Fruit fly (Drosophila melanogaster) whole organism, embryonic: ENCODE results near the gene CG10298.

Source experiments
- CG10209 ChIP-seq: fragments of 200-800 bp; sonication (Bioruptor generic); optimal IDR thresholded peaks from 3 replicates; lab custom pipeline; 2017; ENCODE audit warnings: missing biosample characterization, mild to moderate bottlenecking, missing genetic modification characterization, missing genetic modification reagents
- CG10654 ChIP-seq: fragments of 200-800 bp; sonication (Bioruptor generic); optimal IDR thresholded peaks from 2 replicates; lab custom pipeline; 2016; ENCODE audit warnings: missing biosample characterization, missing genetic modification characterization
- CG10979 ChIP-seq: fragments of 200-800 bp; sonication (Bioruptor generic); optimal IDR thresholded peaks from 2 replicates; lab custom pipeline; 2018; ENCODE audit warnings: missing biosample characterization, mild to moderate bottlenecking, missing genetic modification characterization, moderate library complexity
- CG14860 ChIP-seq: fragments of 200-800 bp; sonication (Bioruptor generic); IDR thresholded peaks from 3 replicates; pipeline ENCODE4 v1.3.6; 2022; ENCODE audit warnings: missing biosample characterization, missing genetic modification characterization; ENCODE audit not compliant: partially characterized antibody
- CG16815 ChIP-seq: fragments of 200-800 bp; sonication (Bioruptor generic); optimal IDR thresholded peaks from 3 replicates; lab custom pipeline; 2017; ENCODE audit warnings: missing biosample characterization, mild to moderate bottlenecking, missing genetic modification characterization
- CG16863 ChIP-seq: fragments of 200-800 bp; sonication (Bioruptor generic); optimal IDR thresholded peaks from 3 replicates; lab custom pipeline; 2016; ENCODE audit warnings: missing biosample characterization, missing genetic modification characterization
- CG17186 ChIP-seq: fragments of 200-800 bp; sonication (Bioruptor generic); optimal IDR thresholded peaks from 3 replicates; lab custom pipeline; 2017; ENCODE audit warnings: missing biosample characterization, missing genetic modification reagents, missing genetic modification characterization
- CG2712 ChIP-seq: fragments of 200-800 bp; optimal IDR thresholded peaks from 3 replicates; lab custom pipeline; 2019; ENCODE audit warnings: missing biosample characterization, mild to moderate bottlenecking, missing genetic modification characterization, moderate library complexity
- CG30403 ChIP-seq: fragments of 200-800 bp; sonication (Bioruptor generic); optimal IDR thresholded peaks from 3 replicates; lab custom pipeline; 2016; ENCODE audit warnings: missing biosample characterization, missing genetic modification characterization
- CG31388 ChIP-seq: fragments of 200-800 bp; sonication (Bioruptor generic); optimal IDR thresholded peaks from 2 replicates; lab custom pipeline; 2016; ENCODE audit warnings: missing biosample characterization, missing genetic modification characterization
- CG34376 ChIP-seq: fragments of 200-800 bp; sonication (Bioruptor generic); optimal IDR thresholded peaks from 2 replicates; lab custom pipeline; 2018; ENCODE audit warnings: missing biosample characterization, mild to moderate bottlenecking, missing genetic modification characterization
- CG4730 ChIP-seq: fragments of 200-800 bp; sonication (Bioruptor generic); IDR thresholded peaks from 2 replicates; pipeline ENCODE4 v1.3.6; 2022; ENCODE audit warnings: missing biosample characterization, missing genetic modification characterization
- CG6813 ChIP-seq: fragments of 200-800 bp; sonication (Bioruptor generic); optimal IDR thresholded peaks from 2 replicates; lab custom pipeline; 2017; ENCODE audit warnings: missing biosample characterization, missing genetic modification characterization, mild to moderate bottlenecking, moderate library complexity, missing genetic modification reagents
- CG7786 ChIP-seq: fragments of 200-800 bp; sonication (Bioruptor generic); optimal IDR thresholded peaks from 2 replicates; lab custom pipeline; 2016; ENCODE audit warnings: missing biosample characterization, missing genetic modification characterization
- CG8944 ChIP-seq: fragments of 200-800 bp; sonication (Bioruptor generic); optimal IDR thresholded peaks from 3 replicates; lab custom pipeline; 2016; ENCODE audit warnings: missing biosample characterization, missing genetic modification characterization
- D19A ChIP-seq: fragments of 200-800 bp; optimal IDR thresholded peaks from 3 replicates; lab custom pipeline; 2019; ENCODE audit warnings: missing biosample characterization, mild to moderate bottlenecking, missing genetic modification characterization, moderate library complexity
- Dad ChIP-seq: fragments of 200-800 bp; sonication (Bioruptor generic); optimal IDR thresholded peaks from 3 replicates; lab custom pipeline; 2016; ENCODE audit warnings: missing biosample characterization, missing genetic modification characterization
- Dek ChIP-seq: fragments of 200-800 bp; sonication (Bioruptor generic); optimal IDR thresholded peaks from 3 replicates; lab custom pipeline; 2019; ENCODE audit warnings: missing biosample characterization, mild to moderate bottlenecking, missing genetic modification characterization, moderate library complexity
- Dfd ChIP-seq, 2 experiments: fragments of >200 bp; optimal IDR thresholded peaks; 2 replicates each; lab custom pipeline; 2017; ENCODE audit warnings: missing biosample characterization in 2 of 2, missing genetic modification characterization in 2 of 2
- Dll ChIP-seq: fragments of 200-800 bp; sonication (Bioruptor generic); IDR thresholded peaks from 4 replicates; pipeline ENCODE4 v1.3.6; 2022; ENCODE audit warnings: missing biosample characterization, missing genetic modification characterization; ENCODE audit not compliant: partially characterized antibody
- Drgx ChIP-seq: fragments of 200-800 bp; sonication (Bioruptor generic); IDR thresholded peaks from 2 replicates; pipeline ENCODE4 v1.3.6; 2022; ENCODE audit warnings: missing biosample characterization, missing genetic modification characterization
- Gsc ChIP-seq: fragments of 200-800 bp; sonication (Bioruptor generic); IDR thresholded peaks from 2 replicates; pipeline ENCODE4 v1.3.6; 2022; ENCODE audit warnings: missing biosample characterization, missing genetic modification characterization
- HLHmδ ChIP-seq: fragments of 200-800 bp; sonication (Bioruptor generic); optimal IDR thresholded peaks from 2 replicates; lab custom pipeline; 2018; ENCODE audit warnings: missing biosample characterization, mild to moderate bottlenecking, missing genetic modification characterization, moderate library complexity
- Kr ChIP-seq: fragments of 200-800 bp; sonication (Bioruptor generic); optimal IDR thresholded peaks from 2 replicates; lab custom pipeline; 2017; ENCODE audit warnings: missing biosample characterization, mild to moderate bottlenecking, missing genetic modification characterization
- Lim3 ChIP-seq: fragments of 200-800 bp; sonication (Bioruptor generic); IDR thresholded peaks from 2 replicates; pipeline ENCODE4 v1.3.6; 2022; ENCODE audit warnings: missing biosample characterization, missing genetic modification characterization
- Ptx1 ChIP-seq: fragments of 200-800 bp; sonication (Bioruptor generic); IDR thresholded peaks from 2 replicates; pipeline ENCODE4 v1.3.6; 2022; ENCODE audit warnings: missing biosample characterization, missing genetic modification characterization
- Trl ChIP-seq, 3 experiments: fragments of >200 bp in 2 of 3; fragments of 200-800 bp in 1 of 3; sonication (Bioruptor generic) in 1 of 3; optimal IDR thresholded peaks; 2 replicates in 1 of 3; 3 replicates in 2 of 3; lab custom pipeline; 2016 to 2017; ENCODE audit warnings: missing biosample characterization in 1 of 3, missing genetic modification characterization in 1 of 3
- amos ChIP-seq: fragments of 200-800 bp; sonication (Bioruptor generic); IDR thresholded peaks from 2 replicates; pipeline ENCODE4 v1.3.6; 2022; ENCODE audit warnings: missing biosample characterization, missing genetic modification characterization; ENCODE audit not compliant: partially characterized antibody
- br ChIP-seq: fragments of >200 bp; optimal IDR thresholded peaks from 2 replicates; lab custom pipeline; 2017
- chif ChIP-seq, 2 experiments: fragments of 200-800 bp; sonication (Bioruptor generic); optimal IDR thresholded peaks; 3 replicates each; lab custom pipeline; 2016; ENCODE audit warnings: missing biosample characterization in 2 of 2, missing genetic modification characterization in 2 of 2
- emc ChIP-seq: fragments of 200-800 bp; sonication (Bioruptor generic); optimal IDR thresholded peaks from 2 replicates; lab custom pipeline; 2016; ENCODE audit warnings: missing biosample characterization, missing genetic modification characterization
- gfzf ChIP-seq: fragments of 200-800 bp; sonication (Bioruptor generic); optimal IDR thresholded peaks from 2 replicates; lab custom pipeline; 2016; ENCODE audit warnings: missing biosample characterization, mild to moderate bottlenecking, missing genetic modification characterization, moderate library complexity
- ken ChIP-seq: fragments of 200-800 bp; sonication (Bioruptor generic); IDR thresholded peaks from 3 replicates; pipeline ENCODE4 v1.3.6; 2022; ENCODE audit warnings: missing biosample characterization, missing genetic modification characterization
- lmd ChIP-seq: fragments of 200-800 bp; sonication (Bioruptor generic); IDR thresholded peaks from 2 replicates; pipeline ENCODE4 v1.3.6; 2022; ENCODE audit warnings: missing biosample characterization, missing genetic modification characterization
- nerfin-1 ChIP-seq: fragments of 200-800 bp; sonication (Bioruptor generic); optimal IDR thresholded peaks from 3 replicates; lab custom pipeline; 2019; ENCODE audit warnings: missing biosample characterization, mild to moderate bottlenecking, missing genetic modification characterization, moderate library complexity
- odd ChIP-seq: fragments of 200-800 bp; sonication (Bioruptor generic); optimal IDR thresholded peaks from 2 replicates; lab custom pipeline; 2017; ENCODE audit warnings: missing biosample characterization, mild to moderate bottlenecking, missing genetic modification characterization
- pita ChIP-seq: fragments of 200-800 bp; sonication (Bioruptor generic); optimal IDR thresholded peaks from 2 replicates; lab custom pipeline; 2017; ENCODE audit warnings: missing biosample characterization, mild to moderate bottlenecking, missing genetic modification characterization
- prd ChIP-seq, 3 experiments: fragments of >200 bp in 2 of 3; fragments of 200-800 bp in 1 of 3; sonication (Bioruptor generic) in 1 of 3; optimal IDR thresholded peaks in 2 of 3; IDR thresholded peaks in 1 of 3; 2 replicates in 2 of 3; 3 replicates in 1 of 3; pipeline versions ENCODE4 v1.3.6 to Lab custom; 2017 to 2022; ENCODE audit warnings: missing biosample characterization in 1 of 3, missing genetic modification characterization in 1 of 3
- psq ChIP-seq: fragments of 200-800 bp; sonication (Bioruptor generic); optimal IDR thresholded peaks from 2 replicates; lab custom pipeline; 2017; ENCODE audit warnings: missing biosample characterization, missing genetic modification characterization
- row ChIP-seq: fragments of 200-800 bp; sonication (Bioruptor generic); IDR thresholded peaks from 3 replicates; pipeline ENCODE4 v1.3.6; 2022; ENCODE audit warnings: missing biosample characterization, missing genetic modification characterization
- sens-2 ChIP-seq: fragments of 200-800 bp; sonication (Bioruptor generic); IDR thresholded peaks from 2 replicates; pipeline ENCODE4 v1.3.6; 2022; ENCODE audit warnings: missing biosample characterization, missing genetic modification characterization
- slp2 ChIP-seq: fragments of 200-800 bp; sonication (Bioruptor generic); optimal IDR thresholded peaks from 2 replicates; lab custom pipeline; 2016; ENCODE audit warnings: missing biosample characterization, missing genetic modification characterization
- sna ChIP-seq: fragments of 200-800 bp; sonication (Bioruptor generic); IDR thresholded peaks from 2 replicates; pipeline ENCODE4 v1.3.6; 2022; ENCODE audit warnings: missing biosample characterization, missing genetic modification characterization; ENCODE audit not compliant: partially characterized antibody
- sqz ChIP-seq: fragments of 200-800 bp; sonication (Bioruptor generic); optimal IDR thresholded peaks from 3 replicates; lab custom pipeline; 2018; ENCODE audit warnings: missing biosample characterization, mild to moderate bottlenecking, missing genetic modification characterization
- tll ChIP-seq, 2 experiments: fragments of 200-800 bp in 1 of 2; fragments of >200 bp in 1 of 2; sonication (Bioruptor generic) in 1 of 2; optimal IDR thresholded peaks; 2 replicates each; lab custom pipeline; 2017 to 2019; ENCODE audit warnings: missing biosample characterization in 2 of 2, missing genetic modification characterization in 2 of 2, mild to moderate bottlenecking in 1 of 2, moderate library complexity in 1 of 2
- vfl ChIP-seq: fragments of 200-800 bp; sonication (Bioruptor generic); optimal IDR thresholded peaks from 2 replicates; lab custom pipeline; 2016; ENCODE audit warnings: missing biosample characterization, missing genetic modification characterization
- zen2 ChIP-seq: fragments of 200-800 bp; sonication (Bioruptor generic); IDR thresholded peaks from 3 replicates; pipeline ENCODE4 v1.3.6; 2022; ENCODE audit warnings: missing biosample characterization, missing genetic modification characterization; ENCODE audit not compliant: partially characterized antibody
- zfh2 ChIP-seq: fragments of 200-800 bp; sonication (Bioruptor generic); optimal IDR thresholded peaks from 2 replicates; lab custom pipeline; 2016; ENCODE audit warnings: missing biosample characterization, missing genetic modification characterization

The CG10298 gene

dm6 chr3R:6368550-6369238, 25.9 kb downstream of the CG10298 start, which contains the start of gene CG10286 (continued):
- TF ChIP-seq Dll (GFP tag; lab: Robert Waterston, UW) (peak; percentile 62; the same call in 3 of the 4 replicates), CG7786 (GFP tag; lab: Kevin White, UChicago) (no peak), vfl (no peak), gfzf (GFP tag; lab: Kevin White, UChicago) (peak; percentile 74), ken (GFP tag; lab: Robert Waterston, UW) (no peak), chif (GFP tag; optimal IDR thresholded peaks at IDR 0.05; lab: Kevin White, UChicago) (peak in 1 of 2 experiments; percentile 11), Dfd (GFP tag; optimal IDR thresholded peaks at IDR 0.05; lab: Kevin White, UChicago) (no peak), CG14860 (GFP tag; lab: Robert Waterston, UW) (0 out of 3 replicates have a peak, but pooled peaks have one; percentile 54), Dek (tag; lab: Kevin White, UChicago) (peak; percentile 47), D19A (tag; lab: Kevin White, UChicago) (no peak), CG34376 (GFP tag; lab: Kevin White, UChicago) (no peak), sna (GFP tag; lab: Robert Waterston, UW) (no peak; the same call in none of the 2 replicates), CG10209 (GFP tag; lab: Kevin White, UChicago) (peak; percentile 16), CG4730 (GFP tag; lab: Robert Waterston, UW) (no peak), slp2 (GFP tag; lab: Kevin White, UChicago) (no peak), zen2 (peak; percentile 63; the same call in 1 of the 3 replicates), CG17186 (GFP tag; lab: Kevin White, UChicago) (no peak), CG16815 (GFP tag; lab: Kevin White, UChicago) (no peak), tll (GFP tag; optimal IDR thresholded peaks at IDR 0.05; lab: Kevin White, UChicago) (no peak), row (GFP tag; lab: Robert Waterston, UW) (peak; percentile 65), Dad (no peak), br (lab: Kevin White, UChicago) (no peak), Gsc (GFP tag; lab: Robert Waterston, UW) (no peak), Lim3 (no peak), pita (GFP tag; lab: Kevin White, UChicago) (no peak), emc (no peak), CG16863 (GFP tag; lab: Kevin White, UChicago) (no peak), HLHmδ (GFP tag; lab: Kevin White, UChicago) (no peak), CG6813 (peak; percentile 47), prd (optimal IDR thresholded peaks at IDR 0.05; lab: Kevin White, UChicago) (no peak), prd (GFP tag; IDR thresholded peaks at IDR 0.05; lab: Robert Waterston, UW) (peak; percentile 30; the same call in 1 of the 3 replicates), CG10654 (GFP tag; lab: Kevin White, UChicago) (no peak), odd (GFP tag; lab: Kevin White, UChicago) (no peak), sens-2 (GFP tag; lab: Robert Waterston, UW) (no peak), CG2712 (tag; lab: Kevin White, UChicago) (peak; percentile 67), CG31388 (GFP tag; lab: Kevin White, UChicago) (no peak), CG10979 (tag; lab: Kevin White, UChicago) (peak; percentile 24), Ptx1 (GFP tag; lab: Robert Waterston, UW) (0 out of 2 replicates have a peak, but pooled peaks have one; percentile 5), lmd (GFP tag; lab: Robert Waterston, UW) (no peak), Drgx (GFP tag; lab: Robert Waterston, UW) (no peak), amos (GFP tag; lab: Robert Waterston, UW) (peak; percentile 86), psq (GFP tag; lab: Kevin White, UChicago) (no peak), Kr (no peak), sqz (no peak), CG30403 (GFP tag; lab: Kevin White, UChicago) (peak; percentile 12), CG8944 (GFP tag; lab: Kevin White, UChicago) (no peak), zfh2 (peak; percentile 8), nerfin-1 (tag; lab: Kevin White, UChicago) (peak; percentile 76), Trl (optimal IDR thresholded peaks at IDR 0.05; lab: Kevin White, UChicago) (no peak), Trl (GFP tag; optimal IDR thresholded peaks at IDR 0.05; lab: Kevin White, UChicago) (no peak)
